Fruit fly (Drosophila melanogaster): Measurements from ENCODE around the gene CG34295.

Gene CG34295

dm6 chr3R:28805164-28805563, 15.7 kb downstream of the CG34295 start:
- TF ChIP-seq CG15710 (tag; optimal IDR thresholded peaks at IDR 0.05) (peak; percentile 47), EcR (GFP tag; optimal IDR thresholded peaks at IDR 0.05) (no peak), CG8159 (tag; optimal IDR thresholded peaks at IDR 0.05) (no peak), fd96Ca (GFP tag; IDR thresholded peaks at IDR 0.05) (no peak), Pif1B (GFP tag; optimal IDR thresholded peaks at IDR 0.05) (no peak), Pif1A (GFP tag; optimal IDR thresholded peaks at IDR 0.05) (peak; percentile 34)

- TF ChIP-seq Ets98B (GFP tag; IDR thresholded peaks at IDR 0.05) = no peak
These were observed 17.0 kb downstream of the CG34295 start, which contains the start of gene CheB98a for dm6 chr3R:28806402-28806801. CheB98a (plus strand) TSS chr3R:28806702.

- TF ChIP-seq CG17806 (tag; optimal IDR thresholded peaks at IDR 0.05) = no peak
These were observed 21.7 kb downstream of the CG34295 start, which contains the start of gene wdn for dm6 chr3R:28810942-28811676. wdn (minus strand) TSS chr3R:28811337.

dm6 chr3R:28811677-28812465, 22.5 kb downstream of the CG34295 start, which contains the start of gene Prp39:
Prp39 (plus strand) TSS chr3R:28812102.
- TF ChIP-seq CG17806 (tag; optimal IDR thresholded peaks at IDR 0.05) (peak; percentile 7), rn (GFP tag; IDR thresholded peaks at IDR 0.05) (no peak), Ets98B (GFP tag; IDR thresholded peaks at IDR 0.05) (peak; percentile 28)

dm6 chr3R:28819555-28820305, 30.3 kb downstream of the CG34295 start, which contains the start of the genes CG1523 and CG1647:
CG1523 (minus strand) TSS chr3R:28819668.
CG1647 (plus strand) TSS chr3R:28820221.
- TF ChIP-seq CG34367 (tag; optimal IDR thresholded peaks at IDR 0.05) = peak; percentile 71
- TF ChIP-seq EcR (GFP tag; optimal IDR thresholded peaks at IDR 0.05) = no peak
- no peak for TF ChIP-seq CG8301 (tag; optimal IDR thresholded peaks at IDR 0.05)
- TF ChIP-seq Snoo (tag; optimal IDR thresholded peaks at IDR 0.05) = peak; percentile 56
- TF ChIP-seq CG15710 (tag; optimal IDR thresholded peaks at IDR 0.05) = peak; percentile 81
- peak; percentile 29; the same call in 1 of the 3 replicates for TF ChIP-seq fd96Ca (GFP tag; IDR thresholded peaks at IDR 0.05)
- TF ChIP-seq CG14655 (GFP tag; optimal IDR thresholded peaks at IDR 0.05) = no peak
- peak; percentile 12 for TF ChIP-seq gl (tag; optimal IDR thresholded peaks at IDR 0.05)
- TF ChIP-seq Ets98B (GFP tag; IDR thresholded peaks at IDR 0.05) = peak; percentile 49; the same call in 1 of the 2 replicates
- no peak for TF ChIP-seq CG13204 (GFP tag; optimal IDR thresholded peaks at IDR 0.05)
- TF ChIP-seq CG17806 (tag; optimal IDR thresholded peaks at IDR 0.05) = no peak
- TF ChIP-seq CG4496 (GFP tag; IDR thresholded peaks at IDR 0.05) = peak; percentile 55; the same call in 2 of the 3 replicates
- no peak for TF ChIP-seq D1 (tag; optimal IDR thresholded peaks at IDR 0.05)
- TF ChIP-seq rn (GFP tag; IDR thresholded peaks at IDR 0.05) = peak; percentile 35; the same call in 1 of the 2 replicates
- TF ChIP-seq Pif1B (GFP tag; optimal IDR thresholded peaks at IDR 0.05) = no peak
- TF ChIP-seq CG32121 (GFP tag; IDR thresholded peaks at IDR 0.05) = peak; percentile 31; the same call in 1 of the 2 replicates
- TF ChIP-seq CG9948 (tag; optimal IDR thresholded peaks at IDR 0.05) = peak; percentile 61
- TF ChIP-seq CG12605 (GFP tag; IDR thresholded peaks at IDR 0.05) = 0 out of 2 replicates have a peak, but pooled peaks have one; percentile 17
- no peak for TF ChIP-seq Pif1A (GFP tag; optimal IDR thresholded peaks at IDR 0.05)
- peak; percentile 26; the same call in 1 of the 2 replicates for TF ChIP-seq CG10348 (GFP tag; IDR thresholded peaks at IDR 0.05)
- no peak for TF ChIP-seq CG8159 (tag; optimal IDR thresholded peaks at IDR 0.05)

- TF ChIP-seq CG32121 (GFP tag; IDR thresholded peaks at IDR 0.05) = no peak
- no peak for TF ChIP-seq Ets98B (GFP tag; IDR thresholded peaks at IDR 0.05)
- no peak for TF ChIP-seq fd96Ca (GFP tag; IDR thresholded peaks at IDR 0.05)
- TF ChIP-seq CG14655 (GFP tag; optimal IDR thresholded peaks at IDR 0.05) = no peak
- no peak for TF ChIP-seq CG9948 (tag; optimal IDR thresholded peaks at IDR 0.05)
- TF ChIP-seq gl (tag; optimal IDR thresholded peaks at IDR 0.05) = no peak
These were observed 37.8 kb downstream of the CG34295 start for dm6 chr3R:28827222-28827621.
